Fruit fly (Drosophila melanogaster) Kc167 (cell line): ENCODE results near the gene sick.

Experiments used
- Myc ChIP-seq: fragments of >200 bp; optimal IDR thresholded peaks from 2 replicates; lab custom pipeline; 2017; ENCODE audit warnings: missing external identifiers
- h ChIP-seq: fragments of >200 bp; optimal IDR thresholded peaks from 3 replicates; lab custom pipeline; 2018; ENCODE audit warnings: missing external identifiers
- insv ChIP-seq: fragments of >200 bp; optimal IDR thresholded peaks from 3 replicates; lab custom pipeline; 2018; ENCODE audit warnings: missing external identifiers
- psq ChIP-seq: fragments of >200 bp; optimal IDR thresholded peaks from 2 replicates; lab custom pipeline; 2017; ENCODE audit warnings: missing external identifiers

- TF ChIP-seq Myc (no peak), psq (no peak), insv (lab: Kevin White, UChicago) (no peak), h (lab: Kevin White, UChicago) (no peak)
Observed at dm6 chr2L:19756716-19757115, 39.4 kb upstream of the sick start, which contains the start of gene CG10631.
